Worm (Caenorhabditis elegans): ENCODE data around the gene M03E7.1.

M03E7.1 gene

DNA sequence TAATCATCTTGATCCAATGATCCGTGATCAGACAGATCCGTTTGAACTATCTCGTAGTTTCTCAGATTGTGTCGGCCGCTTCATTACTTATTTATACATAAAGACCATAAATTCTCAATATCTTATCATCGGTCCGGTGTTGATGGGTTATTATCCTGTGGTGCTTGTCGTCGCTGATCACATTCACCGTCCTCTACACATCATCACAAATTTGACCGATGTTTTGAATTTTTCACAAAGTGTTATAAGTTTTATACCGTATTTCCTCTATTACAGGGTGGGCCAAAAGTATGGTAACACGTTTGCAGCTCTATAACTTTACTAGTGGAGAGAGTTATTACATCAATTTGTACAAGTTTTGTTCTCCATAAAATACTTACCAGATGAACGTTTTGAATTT lies 33.5 kb upstream of the M03E7.1 start (continued):
- TF ChIP-seq athp-1 (tag; optimal IDR thresholded peaks at IDR 0.05) (peak; percentile 59), F22D6.2 (tag; optimal IDR thresholded peaks at IDR 0.05) (no peak), let-607 (tag; optimal IDR thresholded peaks at IDR 0.05) (no peak), him-1 (tag; optimal IDR thresholded peaks at IDR 0.05) (no peak), Y53F4B.3 (GFP tag; IDR thresholded peaks at IDR 0.05) (no peak), mcd-1 (GFP tag; IDR thresholded peaks at IDR 0.05) (no peak), bed-2 (GFP tag; IDR thresholded peaks at IDR 0.05) (0 out of 2 replicates have a peak, but pooled peaks have one; percentile 25), attf-6 (GFP tag; IDR thresholded peaks at IDR 0.05) (0 out of 2 replicates have a peak, but pooled peaks have one; percentile 51), F33H1.4 (GFP tag; IDR thresholded peaks at IDR 0.05) (peak; percentile 30; the same call in 1 of the 2 replicates), snpc-1.1 (tag; optimal IDR thresholded peaks at IDR 0.05; ENCODE audit: insufficient read depth) (peak; percentile 87), nfya-1 (tag; optimal IDR thresholded peaks at IDR 0.05; ENCODE audit: borderline replicate concordance, insufficient read depth) (no peak), sea-2 (GFP tag; IDR thresholded peaks at IDR 0.05) (no peak), madf-3 (GFP tag; IDR thresholded peaks at IDR 0.05) (0 out of 2 replicates have a peak, but pooled peaks have one; percentile 43), unc-62 (GFP tag; optimal IDR thresholded peaks at IDR 0.05) (no peak), madf-6 (GFP tag; IDR thresholded peaks at IDR 0.05) (peak; percentile 79), nhr-80 (tag; optimal IDR thresholded peaks at IDR 0.05) (no peak), sdz-38 (tag; optimal IDR thresholded peaks at IDR 0.05) (no peak), lsl-1 (GFP tag; optimal IDR thresholded peaks at IDR 0.05) (peak; percentile 38), ekl-4 (GFP tag; IDR thresholded peaks at IDR 0.05) (no peak), ztf-18 (tag; optimal IDR thresholded peaks at IDR 0.05) (peak; percentile 38), attf-5 (GFP tag; optimal IDR thresholded peaks at IDR 0.05) (no peak), hlh-26 (GFP tag; conservative IDR thresholded peaks at IDR 0.05) (no peak), fkh-3 (tag; optimal IDR thresholded peaks at IDR 0.05) (no peak), tbx-9 (tag; optimal IDR thresholded peaks at IDR 0.05; ENCODE audit: borderline replicate concordance) (no peak), xnd-1 (tag; optimal IDR thresholded peaks at IDR 0.05) (no peak), mes-4 (tag; optimal IDR thresholded peaks at IDR 0.05) (no peak), zfh-2 (GFP tag; conservative IDR thresholded peaks at IDR 0.05) (no peak), bed-1 (GFP tag; IDR thresholded peaks at IDR 0.05) (no peak), mel-28 (tag; optimal IDR thresholded peaks at IDR 0.05; ENCODE audit: borderline replicate concordance) (no peak), lin-54 (GFP tag; optimal IDR thresholded peaks at IDR 0.05) (peak; percentile 12), Y67H2A.10 (GFP tag; conservative IDR thresholded peaks at IDR 0.05) (no peak), ets-4 (GFP tag; optimal IDR thresholded peaks at IDR 0.05) (no peak), Y95B8A.8 (GFP tag; IDR thresholded peaks at IDR 0.05) (0 out of 2 replicates have a peak, but pooled peaks have one; percentile 38), D2030.7 (GFP tag; IDR thresholded peaks at IDR 0.05) (peak; percentile 58), dpl-1 (GFP tag; optimal IDR thresholded peaks at IDR 0.05) (no peak), lin-26 (GFP tag; IDR thresholded peaks at IDR 0.05) (peak; percentile 76; the same call in 1 of the 2 replicates), F49E8.2 (tag; optimal IDR thresholded peaks at IDR 0.05; ENCODE audit: insufficient read depth) (peak; percentile 25), nfyb-1 (GFP tag; IDR thresholded peaks at IDR 0.05) (no peak), tbp1 (GFP tag; optimal IDR thresholded peaks at IDR 0.05) (peak; percentile 81), tlf-1 (GFP tag; optimal IDR thresholded peaks at IDR 0.05) (no peak), nhr-90 (tag; optimal IDR thresholded peaks at IDR 0.05) (peak; percentile 32), mxl-1 (tag; optimal IDR thresholded peaks at IDR 0.05) (no peak), B0261.1 (tag; optimal IDR thresholded peaks at IDR 0.05) (peak; percentile 50), egl-18 (GFP tag; IDR thresholded peaks at IDR 0.05) (no peak), F10E7.11 (tag; optimal IDR thresholded peaks at IDR 0.05) (no peak), F57A8.1 (GFP tag; optimal IDR thresholded peaks at IDR 0.05) (no peak), ztf-25 (GFP tag; IDR thresholded peaks at IDR 0.05) (0 out of 2 replicates have a peak, but pooled peaks have one; percentile 62), ceh-79 (tag; optimal IDR thresholded peaks at IDR 0.05) (no peak), akir-1 (GFP tag; optimal IDR thresholded peaks at IDR 0.05) (no peak)
